Fruit fly (Drosophila melanogaster) whole organism, embryonic: ENCODE data around the gene Calr.

Experiments used
- Asciz ChIP-seq: fragments of 200-800 bp; sonication (Bioruptor generic); optimal IDR thresholded peaks from 2 replicates; lab custom pipeline; 2017; ENCODE audit warnings: missing biosample characterization, mild to moderate bottlenecking, missing genetic modification characterization, missing genetic modification reagents
- Atf-2 ChIP-seq: fragments of 200-800 bp; sonication (Bioruptor generic); optimal IDR thresholded peaks from 2 replicates; lab custom pipeline; 2016; ENCODE audit warnings: missing biosample characterization, missing genetic modification characterization
- CG10565 ChIP-seq: fragments of 200-800 bp; sonication (Bioruptor generic); optimal IDR thresholded peaks from 3 replicates; lab custom pipeline; 2016; ENCODE audit warnings: missing biosample characterization, mild to moderate bottlenecking, missing genetic modification characterization
- CG15269 ChIP-seq: fragments of 200-800 bp; sonication (Bioruptor generic); optimal IDR thresholded peaks from 2 replicates; lab custom pipeline; 2018; ENCODE audit warnings: missing biosample characterization, mild to moderate bottlenecking, missing genetic modification characterization, moderate library complexity
- CG18599 ChIP-seq: fragments of 200-800 bp; sonication (Bioruptor generic); optimal IDR thresholded peaks from 3 replicates; lab custom pipeline; 2017; ENCODE audit warnings: missing biosample characterization, missing genetic modification characterization, mild to moderate bottlenecking, moderate library complexity, missing genetic modification reagents
- CG31441 ChIP-seq: fragments of 200-800 bp; sonication (Bioruptor generic); IDR thresholded peaks from 2 replicates; pipeline ENCODE4 v1.3.6; 2022; ENCODE audit warnings: missing biosample characterization, missing genetic modification characterization
- CG3163 ChIP-seq: fragments of 200-800 bp; sonication (Bioruptor generic); optimal IDR thresholded peaks from 3 replicates; lab custom pipeline; 2016; ENCODE audit warnings: missing biosample characterization, missing genetic modification characterization
- CG6654 ChIP-seq: fragments of 200-800 bp; sonication (Bioruptor generic); optimal IDR thresholded peaks from 2 replicates; lab custom pipeline; 2017; ENCODE audit warnings: missing biosample characterization, mild to moderate bottlenecking, missing genetic modification characterization
- CG7786 ChIP-seq: fragments of 200-800 bp; sonication (Bioruptor generic); optimal IDR thresholded peaks from 2 replicates; lab custom pipeline; 2016; ENCODE audit warnings: missing biosample characterization, missing genetic modification characterization
- CG7928 ChIP-seq: fragments of 200-800 bp; sonication (Bioruptor generic); optimal IDR thresholded peaks from 2 replicates; lab custom pipeline; 2017; ENCODE audit warnings: missing biosample characterization, mild to moderate bottlenecking, missing genetic modification characterization
- CG8089 ChIP-seq: fragments of 200-800 bp; sonication (Bioruptor generic); optimal IDR thresholded peaks from 3 replicates; lab custom pipeline; 2016; ENCODE audit warnings: missing biosample characterization, missing genetic modification characterization
- CG8478 ChIP-seq: fragments of >200 bp; optimal IDR thresholded peaks from 2 replicates; lab custom pipeline; 2018
- CG8924 ChIP-seq: fragments of 200-800 bp; optimal IDR thresholded peaks from 3 replicates; lab custom pipeline; 2019; ENCODE audit warnings: missing biosample characterization, mild to moderate bottlenecking, missing genetic modification characterization, moderate library complexity
- CG9609 ChIP-seq: fragments of 200-800 bp; sonication (Bioruptor generic); optimal IDR thresholded peaks from 3 replicates; lab custom pipeline; 2016; ENCODE audit warnings: missing biosample characterization, missing genetic modification characterization
- CG9876 ChIP-seq: fragments of 200-800 bp; sonication (Bioruptor generic); optimal IDR thresholded peaks from 2 replicates; lab custom pipeline; 2016; ENCODE audit warnings: missing biosample characterization, missing genetic modification characterization
- CrebB ChIP-seq: fragments of 200-800 bp; sonication (Bioruptor generic); optimal IDR thresholded peaks from 3 replicates; lab custom pipeline; 2018; ENCODE audit warnings: missing biosample characterization, mild to moderate bottlenecking, missing genetic modification characterization
- Dbx ChIP-seq: fragments of 200-800 bp; sonication (Bioruptor generic); IDR thresholded peaks from 3 replicates; pipeline ENCODE4 v1.3.6; 2022; ENCODE audit warnings: missing biosample characterization, missing genetic modification characterization
- ERR ChIP-seq: fragments of 200-800 bp; sonication (Bioruptor generic); optimal IDR thresholded peaks from 2 replicates; lab custom pipeline; 2016; ENCODE audit warnings: missing biosample characterization, missing genetic modification characterization
- Fer3 ChIP-seq: fragments of 200-800 bp; sonication (Bioruptor generic); optimal IDR thresholded peaks from 2 replicates; lab custom pipeline; 2018; ENCODE audit warnings: missing biosample characterization, mild to moderate bottlenecking, missing genetic modification characterization, moderate library complexity
- Hmr ChIP-seq: fragments of 200-800 bp; sonication (Bioruptor generic); optimal IDR thresholded peaks from 3 replicates; lab custom pipeline; 2017; ENCODE audit warnings: mild to moderate bottlenecking, missing biosample characterization, missing genetic modification reagents, missing genetic modification characterization
- Hr78 ChIP-seq, 2 experiments: fragments of 200-800 bp in 1 of 2; fragments of >200 bp in 1 of 2; sonication (Bioruptor generic) in 1 of 2; optimal IDR thresholded peaks; 2 replicates each; lab custom pipeline; 2017 to 2019; ENCODE audit warnings: missing biosample characterization in 2 of 2, missing genetic modification characterization in 2 of 2, mild to moderate bottlenecking in 1 of 2, moderate library complexity in 1 of 2
- MBD-R2 ChIP-seq: fragments of 200-800 bp; sonication (Bioruptor generic); IDR thresholded peaks from 2 replicates; pipeline ENCODE4 v1.3.6; 2022; ENCODE audit warnings: missing biosample characterization, missing genetic modification characterization
- Med ChIP-seq: fragments of 200-800 bp; sonication (Bioruptor generic); peaks from one replicate; lab custom pipeline; 2016; ENCODE audit warnings: missing biosample characterization, missing genetic modification characterization, mild to moderate bottlenecking, inconsistent platforms, moderate library complexity
- Myb ChIP-seq: fragments of 200-800 bp; sonication (Bioruptor generic); optimal IDR thresholded peaks from 2 replicates; lab custom pipeline; 2016; ENCODE audit warnings: missing biosample characterization, missing genetic modification characterization
- Nf-YB ChIP-seq: fragments of 200-800 bp; sonication (Bioruptor generic); optimal IDR thresholded peaks from 3 replicates; lab custom pipeline; 2019; ENCODE audit warnings: missing biosample characterization, mild to moderate bottlenecking, missing genetic modification characterization, moderate library complexity
- NfI ChIP-seq: fragments of 200-800 bp; sonication (Bioruptor generic); optimal IDR thresholded peaks from 3 replicates; lab custom pipeline; 2018; ENCODE audit warnings: missing biosample characterization, mild to moderate bottlenecking, missing genetic modification characterization, moderate library complexity
- Pdp1 ChIP-seq, 2 experiments: fragments of 200-800 bp; sonication (Bioruptor generic); optimal IDR thresholded peaks; 3 replicates each; lab custom pipeline; 2016; ENCODE audit warnings: missing biosample characterization in 2 of 2, missing genetic modification characterization in 2 of 2, mild to moderate bottlenecking in 1 of 2, moderate library complexity in 1 of 2
- Rfx ChIP-seq: fragments of 200-800 bp; sonication (Bioruptor generic); IDR thresholded peaks from 2 replicates; pipeline ENCODE4 v1.3.6; 2022; ENCODE audit warnings: missing biosample characterization, missing genetic modification characterization
- Sry-β ChIP-seq: fragments of 200-800 bp; sonication (Bioruptor generic); optimal IDR thresholded peaks from 2 replicates; lab custom pipeline; 2018; ENCODE audit warnings: missing biosample characterization, mild to moderate bottlenecking, missing genetic modification characterization, moderate library complexity
- Stat92E ChIP-seq, 3 experiments: fragments of >200 bp in 2 of 3; fragments of 200-800 bp in 1 of 3; sonication (Bioruptor generic) in 1 of 3; optimal IDR thresholded peaks; 2 replicates each; lab custom pipeline; 2017 to 2019; ENCODE audit warnings: missing biosample characterization in 3 of 3, missing genetic modification characterization in 3 of 3, mild to moderate bottlenecking in 1 of 3, moderate library complexity in 1 of 3
- Vsx1 ChIP-seq: fragments of 200-800 bp; sonication (Bioruptor generic); optimal IDR thresholded peaks from 2 replicates; lab custom pipeline; 2017; ENCODE audit warnings: missing biosample characterization, mild to moderate bottlenecking, missing genetic modification characterization, missing genetic modification reagents
- YL-1 ChIP-seq: fragments of 200-800 bp; sonication (Bioruptor generic); optimal IDR thresholded peaks from 3 replicates; lab custom pipeline; 2017; ENCODE audit warnings: missing biosample characterization, mild to moderate bottlenecking, missing genetic modification characterization
- abd-A ChIP-seq: fragments of 200-800 bp; sonication (Bioruptor generic); optimal IDR thresholded peaks from 3 replicates; lab custom pipeline; 2019; ENCODE audit warnings: missing biosample characterization, mild to moderate bottlenecking, missing genetic modification characterization, moderate library complexity
- ash1 ChIP-seq: fragments of 200-800 bp; sonication (Bioruptor generic); optimal IDR thresholded peaks from 2 replicates; lab custom pipeline; 2018; ENCODE audit warnings: missing biosample characterization, mild to moderate bottlenecking, missing genetic modification characterization
- ato ChIP-seq: fragments of 200-800 bp; sonication (Bioruptor generic); IDR thresholded peaks from 2 replicates; pipeline ENCODE4 v1.3.6; 2022; ENCODE audit warnings: missing biosample characterization, missing genetic modification characterization; ENCODE audit not compliant: partially characterized antibody
- cad ChIP-seq: fragments of >200 bp; optimal IDR thresholded peaks from 2 replicates; lab custom pipeline; 2017; ENCODE audit warnings: missing biosample characterization, missing genetic modification characterization
- chinmo ChIP-seq: fragments of 200-800 bp; sonication (Bioruptor generic); IDR thresholded peaks from 4 replicates; pipeline ENCODE4 v1.3.6; 2022; ENCODE audit warnings: missing biosample characterization, missing genetic modification characterization; ENCODE audit not compliant: partially characterized antibody
- crc ChIP-seq: fragments of 200-800 bp; sonication (Bioruptor generic); optimal IDR thresholded peaks from 2 replicates; lab custom pipeline; 2016; ENCODE audit warnings: missing biosample characterization, missing genetic modification characterization
- croc ChIP-seq: fragments of 200-800 bp; sonication (Bioruptor generic); conservative IDR thresholded peaks from 3 replicates; pipeline ENCODE4 v1.3.6; 2022; ENCODE audit warnings: missing biosample characterization, missing genetic modification characterization
- ham ChIP-seq: fragments of 200-800 bp; sonication (Bioruptor generic); IDR thresholded peaks from 2 replicates; pipeline ENCODE4 v1.3.6; 2022; ENCODE audit warnings: missing biosample characterization, missing genetic modification characterization
- inv ChIP-seq: fragments of 200-800 bp; sonication (Bioruptor generic); IDR thresholded peaks from 2 replicates; pipeline ENCODE4 v1.3.6; 2022; ENCODE audit warnings: missing biosample characterization, missing genetic modification characterization; ENCODE audit not compliant: partially characterized antibody
- klu ChIP-seq: fragments of 200-800 bp; sonication (Bioruptor generic); IDR thresholded peaks from 2 replicates; pipeline ENCODE4 v1.3.6; 2022; ENCODE audit warnings: missing biosample characterization, missing genetic modification characterization
- lmd ChIP-seq: fragments of 200-800 bp; sonication (Bioruptor generic); IDR thresholded peaks from 2 replicates; pipeline ENCODE4 v1.3.6; 2022; ENCODE audit warnings: missing biosample characterization, missing genetic modification characterization
- nom ChIP-seq: fragments of 200-800 bp; sonication (Bioruptor generic); optimal IDR thresholded peaks from 2 replicates; lab custom pipeline; 2017; ENCODE audit warnings: missing biosample characterization, missing genetic modification characterization, mild to moderate bottlenecking, moderate library complexity, missing genetic modification reagents
- org-1 ChIP-seq: fragments of 200-800 bp; sonication (Bioruptor generic); optimal IDR thresholded peaks from 2 replicates; lab custom pipeline; 2017; ENCODE audit warnings: missing biosample characterization, missing genetic modification characterization
- pho ChIP-seq: fragments of 200-800 bp; sonication (Bioruptor generic); optimal IDR thresholded peaks from 2 replicates; lab custom pipeline; 2016; ENCODE audit warnings: missing biosample characterization, missing genetic modification characterization
- pnt ChIP-seq: fragments of 200-800 bp; sonication (Bioruptor generic); optimal IDR thresholded peaks from 3 replicates; lab custom pipeline; 2016; ENCODE audit warnings: missing biosample characterization, missing genetic modification characterization
- ttk ChIP-seq: fragments of 200-800 bp; sonication (Bioruptor generic); IDR thresholded peaks from 2 replicates; pipeline ENCODE4 v2.1.2; 2022; ENCODE audit warnings: missing biosample characterization, missing genetic modification characterization
- zfh1 ChIP-seq: fragments of 200-800 bp; sonication (Bioruptor generic); IDR thresholded peaks from 3 replicates; pipeline ENCODE4 v1.3.6; 2022; ENCODE audit warnings: missing biosample characterization, missing genetic modification characterization

The Calr gene

DNA sequence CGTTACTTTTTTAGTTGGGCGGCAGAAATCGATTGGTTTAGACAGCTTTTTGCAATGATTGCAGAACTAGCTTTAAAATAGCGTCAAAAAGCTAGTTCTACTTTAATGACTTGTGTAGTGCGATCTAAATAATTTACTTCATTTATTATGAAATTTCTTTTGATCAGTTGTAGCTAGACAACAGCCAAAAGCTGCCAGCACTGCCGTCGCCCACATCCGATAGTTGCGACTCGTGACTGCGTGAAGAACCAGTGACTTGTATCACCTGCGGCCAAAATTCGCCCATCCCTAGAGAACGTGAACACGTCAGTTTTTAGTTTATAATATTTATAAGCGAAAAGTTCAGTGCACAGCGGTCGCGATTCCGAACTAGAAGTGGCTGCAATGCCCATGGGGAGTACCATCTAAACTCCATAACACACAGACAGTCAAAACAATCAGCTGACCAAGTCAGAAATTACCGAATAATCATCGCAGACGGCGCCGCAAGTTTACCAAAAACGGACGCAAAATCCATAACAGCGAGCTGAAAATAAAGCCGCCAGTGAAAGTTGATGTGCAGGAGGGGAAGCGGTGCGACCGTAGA, 43.9 kb downstream of the Calr start, which contains the start of gene P58IPK (continued):
- TF ChIP-seq Rfx (GFP tag; lab: Robert Waterston, UW) (peak; percentile 89), klu (GFP tag; lab: Robert Waterston, UW) (peak; percentile 63; the same call in 1 of the 2 replicates), CG9876 (GFP tag; lab: Kevin White, UChicago) (peak; percentile 57), CG9609 (GFP tag; lab: Kevin White, UChicago) (peak; percentile 69), CG8924 (tag; lab: Kevin White, UChicago) (peak; percentile 60), CG6654 (no peak), pnt (peak; percentile 54), crc (GFP tag; lab: Kevin White, UChicago) (peak; percentile 54), NfI (GFP tag; lab: Kevin White, UChicago) (peak; percentile 65), ato (GFP tag; lab: Robert Waterston, UW) (peak; percentile 88), Hr78 (GFP tag; optimal IDR thresholded peaks at IDR 0.05; lab: Kevin White, UChicago) (no peak), lmd (GFP tag; lab: Robert Waterston, UW) (peak; percentile 66; the same call in 1 of the 2 replicates), ash1 (peak; percentile 40), Vsx1 (GFP tag; lab: Kevin White, UChicago) (no peak), abd-A (tag; lab: Kevin White, UChicago) (no peak), Stat92E (GFP tag; optimal IDR thresholded peaks at IDR 0.05; lab: Kevin White, UChicago) (no peak), zfh1 (GFP tag; lab: Robert Waterston, UW) (peak; percentile 75; the same call in 2 of the 3 replicates), CG7928 (GFP tag; lab: Kevin White, UChicago) (peak; percentile 44), ERR (peak; percentile 61), CG7786 (peak; percentile 76), CrebB (tag; lab: Kevin White, UChicago) (peak; percentile 42), Asciz (GFP tag; lab: Kevin White, UChicago) (no peak), Sry-β (peak; percentile 98), org-1 (GFP tag; lab: Kevin White, UChicago) (no peak), Atf-2 (peak; percentile 56), Pdp1 (GFP tag; optimal IDR thresholded peaks at IDR 0.05; lab: Kevin White, UChicago) (peak; percentile 75 to 83), YL-1 (GFP tag; lab: Kevin White, UChicago) (peak; percentile 73), pho (GFP tag; lab: Kevin White, UChicago) (peak; percentile 75), CG10565 (GFP tag; lab: Kevin White, UChicago) (no peak), Dbx (GFP tag; lab: Robert Waterston, UW) (peak; percentile 65), ttk (GFP tag; lab: Robert Waterston, UW) (0 out of 2 replicates have a peak, but pooled peaks have one; percentile 44), MBD-R2 (GFP tag; lab: Robert Waterston, UW) (peak; percentile 79), Nf-YB (GFP tag; lab: Kevin White, UChicago) (peak; percentile 27), croc (GFP tag; lab: Robert Waterston, UW) (peak; percentile 16; the same call in 1 of the 3 replicates), cad (GFP tag; lab: Kevin White, UChicago) (no peak), CG3163 (peak; percentile 58), ham (GFP tag; lab: Robert Waterston, UW) (no peak), nom (GFP tag; lab: Kevin White, UChicago) (peak; percentile 2), Hmr (GFP tag; lab: Kevin White, UChicago) (peak; percentile 60), chinmo (GFP tag; lab: Robert Waterston, UW) (peak; percentile 73; the same call in 2 of the 4 replicates), inv (peak; percentile 96), Myb (peak; percentile 94), CG18599 (GFP tag; lab: Kevin White, UChicago) (peak; percentile 54), Fer3 (tag; lab: Kevin White, UChicago) (peak; percentile 45), CG8478 (lab: Kevin White, UChicago) (no peak), CG8089 (GFP tag; lab: Kevin White, UChicago) (no peak), CG31441 (GFP tag; lab: Robert Waterston, UW) (peak; percentile 94), CG15269 (tag; lab: Kevin White, UChicago) (peak; percentile 48), Med (peak; percentile 97)
